Worm (Caenorhabditis elegans) whole organism, midembryonic: Measurements from ENCODE around the gene chil-9.

Experiments
- T22C8.4 ChIP-seq: fragments of 200-800 bp; sonication (Bioruptor generic); IDR thresholded peaks from 2 replicates; pipeline ENCODE4 v1.3.6; 2022; ENCODE audit warnings: missing genetic modification characterization, missing compliant biosample characterization
- cog-1 ChIP-seq: sonication (generic microtip); optimal IDR thresholded peaks from 2 replicates; lab custom pipeline; 2016; ENCODE audit warnings: missing genetic modification characterization, missing compliant biosample characterization
- flt-1 ChIP-seq: fragments of 200-800 bp; sonication (Bioruptor generic); IDR thresholded peaks from 2 replicates; pipeline ENCODE4 v1.3.6; 2022; ENCODE audit warnings: missing genetic modification characterization, missing compliant biosample characterization
- klf-2 ChIP-seq: fragments of 200-800 bp; sonication (Bioruptor generic); conservative IDR thresholded peaks from 2 replicates; pipeline ENCODE4 v1.3.6; 2022; ENCODE audit warnings: missing genetic modification reagents, missing genetic modification characterization, missing compliant biosample characterization
- med-1 ChIP-seq: sonication (generic microtip); optimal IDR thresholded peaks from 2 replicates; lab custom pipeline; 2017; ENCODE audit warnings: missing genetic modification characterization, mild to moderate bottlenecking, missing compliant biosample characterization, antibody characterized with exemption, missing genetic modification reagents; ENCODE audit not compliant: insufficient read depth
- tab-1 ChIP-seq: fragments of 200-800 bp; sonication (Bioruptor generic); IDR thresholded peaks from 2 replicates; pipeline ENCODE4 v1.3.6; 2022; ENCODE audit warnings: missing genetic modification characterization, missing compliant biosample characterization
- ztf-29 ChIP-seq: fragments of 200-800 bp; sonication (Bioruptor generic); IDR thresholded peaks from 2 replicates; pipeline ENCODE4 v1.3.6; 2022; ENCODE audit warnings: missing genetic modification reagents, missing genetic modification characterization, missing compliant biosample characterization

DNA sequence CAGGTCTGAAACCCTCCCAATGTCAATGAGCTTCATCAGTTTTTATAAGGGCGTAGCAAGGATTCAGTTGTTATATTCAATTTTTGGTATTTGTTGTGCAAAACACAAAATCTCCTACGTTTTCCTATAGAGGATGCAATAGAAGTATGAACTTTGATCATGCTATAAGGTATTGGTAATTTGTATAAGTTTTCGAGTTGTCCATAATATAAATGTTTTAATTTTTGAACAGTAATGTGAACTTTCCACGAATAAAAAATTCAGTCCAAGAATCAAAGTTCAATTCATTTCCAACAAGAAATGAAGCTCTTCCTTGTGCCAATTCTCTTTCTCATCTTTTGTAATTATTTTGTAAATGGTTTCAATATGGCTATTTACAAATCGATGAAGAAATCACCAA, 14.1 kb downstream of the chil-9 start, which contains the start of gene ZK938.12:
- no peak for TF ChIP-seq flt-1 (GFP tag; lab: Robert Waterston, UW)
- TF ChIP-seq cog-1 (tag; lab: Kevin White, UChicago) = no peak
- no peak for TF ChIP-seq ztf-29 (GFP tag; lab: Robert Waterston, UW)
- no peak for TF ChIP-seq tab-1 (GFP tag; lab: Robert Waterston, UW)
- no peak for TF ChIP-seq klf-2 (GFP tag; lab: Robert Waterston, UW)
- no peak for TF ChIP-seq med-1 (GFP tag; lab: Kevin White, UChicago)
- no peak for TF ChIP-seq T22C8.4 (GFP tag; lab: Robert Waterston, UW)
